Fruit fly (Drosophila melanogaster): ENCODE results near the gene Med.

Med gene

DNA sequence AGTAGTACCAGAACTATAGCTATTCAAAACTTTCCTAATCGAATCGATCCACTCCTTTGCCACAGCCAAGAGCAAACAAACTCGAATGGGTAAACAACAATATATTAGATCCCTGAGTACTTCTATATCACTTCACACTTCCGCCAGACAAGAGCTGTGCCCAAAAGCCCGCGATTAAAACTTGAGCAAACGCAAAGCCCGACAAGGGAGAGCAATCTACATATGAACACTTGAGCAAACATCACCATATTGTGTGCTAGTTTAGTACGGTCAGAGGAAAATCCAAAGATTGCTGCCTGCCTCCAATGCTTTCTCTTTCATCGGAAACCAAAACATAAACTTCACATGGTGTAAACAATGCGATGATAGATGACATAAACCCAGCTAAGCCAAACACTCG lies 7.2 kb upstream of the Med start (continued):
- TF ChIP-seq B-H1 (GFP tag; IDR thresholded peaks at IDR 0.05) (no peak), CG18764 (GFP tag; optimal IDR thresholded peaks at IDR 0.05) (no peak), BtbVII (GFP tag; optimal IDR thresholded peaks at IDR 0.05) (no peak), gfzf (GFP tag; optimal IDR thresholded peaks at IDR 0.05) (no peak), Sox100B (GFP tag; optimal IDR thresholded peaks at IDR 0.05) (peak; percentile 16), zen (tag; optimal IDR thresholded peaks at IDR 0.05) (no peak), CG15601 (tag; optimal IDR thresholded peaks at IDR 0.05) (peak; percentile 32), CG10565 (GFP tag; optimal IDR thresholded peaks at IDR 0.05) (no peak), CG33213 (GFP tag; optimal IDR thresholded peaks at IDR 0.05) (peak; percentile 10), inv (GFP tag; IDR thresholded peaks at IDR 0.05; ENCODE audit: partially characterized antibody) (no peak), gce (GFP tag; IDR thresholded peaks at IDR 0.05) (no peak), btn (GFP tag; optimal IDR thresholded peaks at IDR 0.05) (no peak), CG12219 (GFP tag; optimal IDR thresholded peaks at IDR 0.05) (peak; percentile 4), Pdp1 (GFP tag; optimal IDR thresholded peaks at IDR 0.05) (peak in 1 of 2 experiments; percentile 2), pho (GFP tag; optimal IDR thresholded peaks at IDR 0.05) (no peak), zen2 (GFP tag; IDR thresholded peaks at IDR 0.05; ENCODE audit: partially characterized antibody) (no peak), CG18599 (GFP tag; optimal IDR thresholded peaks at IDR 0.05) (peak; percentile 59), CG13894 (tag; optimal IDR thresholded peaks at IDR 0.05) (peak; percentile 15), CG13296 (GFP tag; optimal IDR thresholded peaks at IDR 0.05) (peak; percentile 18), NK7.1 (GFP tag; optimal IDR thresholded peaks at IDR 0.05) (no peak), Taf1 (GFP tag; IDR thresholded peaks at IDR 0.05) (no peak), CG3281 (GFP tag; optimal IDR thresholded peaks at IDR 0.05) (peak; percentile 32), Fer2 (tag; optimal IDR thresholded peaks at IDR 0.05) (no peak), odd (GFP tag; optimal IDR thresholded peaks at IDR 0.05) (peak; percentile 36), CG30020 (tag; optimal IDR thresholded peaks at IDR 0.05) (no peak), CG8478 (optimal IDR thresholded peaks at IDR 0.05) (no peak), CG12071 (GFP tag; optimal IDR thresholded peaks at IDR 0.05) (no peak), CG6791 (GFP tag; IDR thresholded peaks at IDR 0.05; ENCODE audit: partially characterized antibody) (no peak), Dek (tag; optimal IDR thresholded peaks at IDR 0.05) (no peak), pb (GFP tag; optimal IDR thresholded peaks at IDR 0.05) (no peak), rib (GFP tag; IDR thresholded peaks at IDR 0.05) (no peak), Atf-2 (GFP tag; optimal IDR thresholded peaks at IDR 0.05) (no peak), caup (GFP tag; optimal IDR thresholded peaks at IDR 0.05; ENCODE audit: severe bottlenecking) (no peak), sob (GFP tag; IDR thresholded peaks at IDR 0.05) (no peak), slbo (GFP tag; IDR thresholded peaks at IDR 0.05) (no peak), CG33557 (GFP tag; optimal IDR thresholded peaks at IDR 0.05) (no peak), gro (GFP tag; optimal IDR thresholded peaks at IDR 0.05) (no peak), Elba2 (GFP tag; optimal IDR thresholded peaks at IDR 0.05) (no peak), dan (GFP tag; IDR thresholded peaks at IDR 0.05) (no peak), nom (GFP tag; optimal IDR thresholded peaks at IDR 0.05) (no peak), CG17385 (GFP tag; optimal IDR thresholded peaks at IDR 0.05) (no peak), Dbx (GFP tag; IDR thresholded peaks at IDR 0.05) (no peak), CG13424 (tag; optimal IDR thresholded peaks at IDR 0.05) (peak; percentile 8), Dll (GFP tag; IDR thresholded peaks at IDR 0.05; ENCODE audit: partially characterized antibody) (no peak), kni (GFP tag; optimal IDR thresholded peaks at IDR 0.05) (peak; percentile 21), peb (GFP tag; IDR thresholded peaks at IDR 0.05) (no peak), CG15514 (GFP tag; optimal IDR thresholded peaks at IDR 0.05) (peak; percentile 17), seq (GFP tag; IDR thresholded peaks at IDR 0.05) (no peak), ci (GFP tag; IDR thresholded peaks at IDR 0.05) (no peak), vfl (GFP tag; optimal IDR thresholded peaks at IDR 0.05) (no peak), bsh (GFP tag; optimal IDR thresholded peaks at IDR 0.05) (peak in 1 of 2 experiments; percentile 23)
